Worm (Caenorhabditis elegans) whole organism, young adult: ENCODE data around the gene ins-13.
A peak's percentile ranks its signal among the peaks of the same experiment; 100 is the strongest.

ENCODE experiments used
- B0035.1 ChIP-seq: sonication (generic microtip); optimal IDR thresholded peaks from 2 replicates; lab custom pipeline; 2016; ENCODE audit warnings: missing genetic modification characterization, mild to moderate bottlenecking, missing compliant biosample characterization, missing genotype, missing genetic modification reagents
- F10E7.11 ChIP-seq: sonication (generic microtip); optimal IDR thresholded peaks from 2 replicates; lab custom pipeline; 2017; ENCODE audit warnings: mild to moderate bottlenecking, missing genetic modification characterization, moderate library complexity, missing compliant biosample characterization
- Y56A3A.18 ChIP-seq: fragments of 200-800 bp; sonication (Bioruptor generic); IDR thresholded peaks from 2 replicates; pipeline ENCODE4 v1.3.6; 2022; ENCODE audit warnings: missing genetic modification reagents, missing genetic modification characterization, missing compliant biosample characterization
- ama-1 ChIP-seq, 3 experiments: fragments of 150-350 bp in 1 of 3; sonication (generic microtip) in 2 of 3; optimal IDR thresholded peaks; 2 replicates each; lab custom pipeline; 2014 to 2018; ENCODE audit warnings: missing biosample characterization in 2 of 3, missing genetic modification characterization in 2 of 3, missing genetic modification reagents in 2 of 3
- lin-40 ChIP-seq: sonication (generic microtip); optimal IDR thresholded peaks from 2 replicates; lab custom pipeline; 2016; ENCODE audit warnings: missing genetic modification characterization, mild to moderate bottlenecking, missing compliant biosample characterization, missing genotype, missing genetic modification reagents
- lsl-1 ChIP-seq: fragments of 200-800 bp; sonication (Bioruptor generic); optimal IDR thresholded peaks from 2 replicates; lab custom pipeline; 2018; ENCODE audit warnings: mild to moderate bottlenecking, missing genetic modification characterization, moderate library complexity, missing compliant biosample characterization
- mes-4 ChIP-seq: sonication (generic microtip); optimal IDR thresholded peaks from 2 replicates; lab custom pipeline; 2016; ENCODE audit warnings: missing genotype, missing genetic modification characterization, missing compliant biosample characterization
- nfya-2 ChIP-seq: fragments of 200-800 bp; sonication (Bioruptor generic); IDR thresholded peaks from 2 replicates; pipeline ENCODE4 v1.3.6; 2022; ENCODE audit warnings: missing genetic modification reagents, missing genetic modification characterization, missing compliant biosample characterization
- nhr-80 ChIP-seq: sonication (generic microtip); optimal IDR thresholded peaks from 2 replicates; lab custom pipeline; 2016; ENCODE audit warnings: missing genetic modification characterization, missing compliant biosample characterization
- snpc-4 ChIP-seq, 5 experiments: fragments of 150-350 bp in 1 of 5; sonication (generic microtip) in 4 of 5; optimal IDR thresholded peaks; 2 replicates each; lab custom pipeline; 2014 to 2018; ENCODE audit warnings: missing genetic modification characterization in 5 of 5, missing biosample characterization in 3 of 5, antibody characterized with exemption in 2 of 5, mild to moderate bottlenecking in 2 of 5, missing compliant biosample characterization in 2 of 5, missing genotype in 2 of 5, moderate library complexity in 2 of 5, missing genetic modification reagents in 1 of 5
- somi-1 ChIP-seq: fragments of 200-800 bp; sonication (Bioruptor generic); optimal IDR thresholded peaks from 2 replicates; lab custom pipeline; 2018; ENCODE audit warnings: mild to moderate bottlenecking, missing genetic modification characterization, missing compliant biosample characterization
- unc-130 ChIP-seq: sonication (generic microtip); optimal IDR thresholded peaks from 2 replicates; lab custom pipeline; 2016; ENCODE audit warnings: missing genetic modification reagents, missing genetic modification characterization, missing compliant biosample characterization
- unc-62 ChIP-seq: fragments of 150-350 bp; optimal IDR thresholded peaks from 2 replicates; lab custom pipeline; 2014; ENCODE audit warnings: missing biosample characterization, missing genetic modification reagents, missing genetic modification characterization
- ztf-18 ChIP-seq: sonication (generic microtip); optimal IDR thresholded peaks from 2 replicates; lab custom pipeline; 2016; ENCODE audit warnings: missing genotype, mild to moderate bottlenecking, missing genetic modification characterization, missing compliant biosample characterization

DNA sequence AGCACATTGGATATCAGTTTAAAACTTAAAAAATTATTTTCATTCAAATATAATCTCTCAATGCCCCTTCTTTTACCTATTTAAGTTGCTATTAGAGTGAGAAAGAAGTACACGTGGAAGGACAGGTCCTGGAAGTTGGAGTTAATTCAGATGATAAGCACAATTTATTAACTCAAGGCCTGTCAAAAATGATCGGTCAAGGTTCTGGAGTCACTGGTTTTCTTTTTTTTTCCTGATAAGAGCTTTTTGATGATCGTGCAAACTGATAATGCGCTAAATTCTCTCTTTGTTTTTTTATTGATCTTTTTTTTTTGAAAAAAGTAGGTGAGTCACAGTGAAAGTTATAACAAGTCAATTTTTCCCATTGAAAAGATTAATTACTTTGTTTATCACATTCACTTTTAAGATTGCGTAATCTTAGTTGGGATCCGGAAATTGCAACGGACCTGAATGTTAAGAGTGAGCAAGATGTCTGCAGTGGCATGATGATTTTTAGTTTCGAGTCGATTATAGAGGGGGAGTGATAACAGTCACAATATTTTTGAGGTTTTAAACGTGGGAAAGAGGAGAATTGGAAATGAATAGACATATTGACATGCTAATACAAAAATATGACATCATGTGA is 32.1 kb downstream of the ins-13 start:
- no peak for TF ChIP-seq lin-40 (tag; lab: Kevin White, UChicago)
- no peak for TF ChIP-seq somi-1 (GFP tag; lab: Kevin White, UChicago)
- no peak for TF ChIP-seq snpc-4 (GFP tag; optimal IDR thresholded peaks at IDR 0.05; lab: Kevin White, UChicago)
- TF ChIP-seq snpc-4 (tag; optimal IDR thresholded peaks at IDR 0.05; lab: Kevin White, UChicago): no peak
- TF ChIP-seq Y56A3A.18 (GFP tag; lab: Robert Waterston, UW): no peak
- no peak for TF ChIP-seq F10E7.11 (tag; lab: Kevin White, UChicago)
- no peak for TF ChIP-seq mes-4 (tag; lab: Kevin White, UChicago)
- TF ChIP-seq unc-130 (GFP tag; lab: Kevin White, UChicago): no peak
- TF ChIP-seq nhr-80 (tag; lab: Kevin White, UChicago): peak; percentile 90
- no peak for TF ChIP-seq ztf-18 (tag; lab: Kevin White, UChicago)
- TF ChIP-seq ama-1 (optimal IDR thresholded peaks at IDR 0.05; lab: Kevin White, UChicago): no peak
- no peak for TF ChIP-seq ama-1 (GFP tag; optimal IDR thresholded peaks at IDR 0.05; lab: Kevin White, UChicago)
- TF ChIP-seq unc-62 (GFP tag; lab: Kevin White, UChicago): peak; percentile 34
- TF ChIP-seq nfya-2: no peak
- no peak for TF ChIP-seq B0035.1
- no peak for TF ChIP-seq lsl-1 (GFP tag; lab: Kevin White, UChicago)
